Worm (Caenorhabditis elegans): Measurements from ENCODE around the gene str-256.

DNA sequence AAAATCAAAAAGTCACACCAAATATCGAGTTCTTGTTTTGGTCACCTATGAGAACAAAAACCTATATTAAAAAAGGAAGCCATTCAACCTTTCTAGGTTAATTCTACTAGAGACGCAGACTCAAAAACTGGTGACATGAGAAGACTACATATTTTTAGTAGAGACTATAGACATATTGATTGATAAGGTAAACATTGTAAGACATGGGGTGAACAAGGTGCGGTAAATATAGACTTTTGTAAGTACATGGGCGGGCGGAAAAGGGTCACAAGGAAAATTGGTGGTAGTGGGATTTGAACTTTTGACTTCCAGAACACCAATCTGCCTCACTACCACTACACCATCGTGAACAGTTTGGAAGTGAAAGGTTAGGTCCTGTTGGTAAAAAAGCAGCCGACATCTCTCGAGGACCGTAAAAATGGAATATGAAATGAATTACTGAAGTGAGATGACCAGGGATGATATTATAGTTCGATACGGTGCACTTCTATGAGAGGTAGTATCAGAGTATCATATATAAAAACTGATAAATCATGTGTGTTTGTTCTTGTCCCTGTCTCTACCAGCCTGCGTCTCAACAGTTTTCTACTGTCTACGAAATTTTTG is 16.7 kb downstream of the str-256 start, which contains the start of gene nhr-212:
- no peak for TF ChIP-seq unc-39 (tag; optimal IDR thresholded peaks at IDR 0.05)
- TF ChIP-seq lin-32 (GFP tag; optimal IDR thresholded peaks at IDR 0.05): no peak
- no peak for TF ChIP-seq sptf-1 (tag; optimal IDR thresholded peaks at IDR 0.05)
- TF ChIP-seq mep-1 (tag; optimal IDR thresholded peaks at IDR 0.05): no peak
- no peak for TF ChIP-seq nhr-28 (tag; optimal IDR thresholded peaks at IDR 0.05)
- TF ChIP-seq unc-62 (GFP tag; optimal IDR thresholded peaks at IDR 0.05): no peak

Data from whole organism, mixed stage, embryonic.